Fruit fly (Drosophila melanogaster) whole organism, embryonic: ENCODE measurements around the gene CG34305.

Source experiments
- CG11560 ChIP-seq: fragments of 200-800 bp; sonication (Bioruptor generic); IDR thresholded peaks from 3 replicates; pipeline ENCODE4 v1.3.6; 2022; ENCODE audit warnings: missing biosample characterization, missing genetic modification characterization
- CG12299 ChIP-seq: fragments of 200-800 bp; sonication (Bioruptor generic); optimal IDR thresholded peaks from 2 replicates; lab custom pipeline; 2018; ENCODE audit warnings: missing biosample characterization, mild to moderate bottlenecking, missing genetic modification characterization
- CG14860 ChIP-seq: fragments of 200-800 bp; sonication (Bioruptor generic); IDR thresholded peaks from 3 replicates; pipeline ENCODE4 v1.3.6; 2022; ENCODE audit warnings: missing biosample characterization, missing genetic modification characterization; ENCODE audit not compliant: partially characterized antibody
- CG15601 ChIP-seq: fragments of 200-800 bp; sonication (Bioruptor generic); optimal IDR thresholded peaks from 3 replicates; lab custom pipeline; 2019; ENCODE audit warnings: missing biosample characterization, mild to moderate bottlenecking, missing genetic modification characterization, moderate library complexity
- CG16779 ChIP-seq: fragments of 200-800 bp; sonication (Bioruptor generic); IDR thresholded peaks from 2 replicates; pipeline ENCODE4 v1.3.6; 2022; ENCODE audit warnings: missing biosample characterization, missing genetic modification characterization
- CG16813 ChIP-seq: fragments of 200-800 bp; sonication (Bioruptor generic); IDR thresholded peaks from 3 replicates; pipeline ENCODE4 v1.3.6; 2022; ENCODE audit warnings: missing biosample characterization, missing genetic modification characterization; ENCODE audit not compliant: partially characterized antibody
- CG17186 ChIP-seq: fragments of 200-800 bp; sonication (Bioruptor generic); optimal IDR thresholded peaks from 3 replicates; lab custom pipeline; 2017; ENCODE audit warnings: missing biosample characterization, missing genetic modification reagents, missing genetic modification characterization
- CG31365 ChIP-seq: fragments of 200-800 bp; sonication (Bioruptor generic); optimal IDR thresholded peaks from 2 replicates; lab custom pipeline; 2018; ENCODE audit warnings: missing biosample characterization, mild to moderate bottlenecking, missing genetic modification characterization
- CG34422 ChIP-seq: fragments of 200-800 bp; sonication (Bioruptor generic); IDR thresholded peaks from 3 replicates; pipeline ENCODE4 v1.3.6; 2022; ENCODE audit warnings: missing biosample characterization, missing genetic modification characterization
- CG42726 ChIP-seq: fragments of 200-800 bp; sonication (Bioruptor generic); IDR thresholded peaks from 2 replicates; pipeline ENCODE4 v1.3.6; 2022; ENCODE audit warnings: missing biosample characterization, missing genetic modification characterization; ENCODE audit not compliant: partially characterized antibody
- CG43689 ChIP-seq: fragments of 200-800 bp; sonication (Bioruptor generic); IDR thresholded peaks from 2 replicates; pipeline ENCODE4 v1.3.6; 2022; ENCODE audit warnings: missing biosample characterization, missing genetic modification characterization
- CG6175 ChIP-seq: fragments of 200-800 bp; sonication (Bioruptor generic); IDR thresholded peaks from 3 replicates; pipeline ENCODE4 v1.3.6; 2022; ENCODE audit warnings: missing biosample characterization, missing genetic modification characterization
- CG6254 ChIP-seq: fragments of 200-800 bp; sonication (Bioruptor generic); optimal IDR thresholded peaks from 3 replicates; lab custom pipeline; 2017; ENCODE audit warnings: mild to moderate bottlenecking, missing biosample characterization, missing genetic modification reagents, missing genetic modification characterization
- CG6683 ChIP-seq: fragments of 200-800 bp; sonication (Bioruptor generic); optimal IDR thresholded peaks from 2 replicates; lab custom pipeline; 2017; ENCODE audit warnings: missing biosample characterization, mild to moderate bottlenecking, missing genetic modification characterization, missing genetic modification reagents
- CG6813 ChIP-seq: fragments of 200-800 bp; sonication (Bioruptor generic); optimal IDR thresholded peaks from 2 replicates; lab custom pipeline; 2017; ENCODE audit warnings: missing biosample characterization, missing genetic modification characterization, mild to moderate bottlenecking, moderate library complexity, missing genetic modification reagents
- CG8765 ChIP-seq: fragments of 200-800 bp; sonication (Bioruptor generic); IDR thresholded peaks from 2 replicates; pipeline ENCODE4 v1.3.6; 2022; ENCODE audit warnings: missing biosample characterization, missing genetic modification characterization
- Chrac-16 ChIP-seq: fragments of 200-800 bp; sonication (Bioruptor generic); optimal IDR thresholded peaks from 3 replicates; lab custom pipeline; 2016; ENCODE audit warnings: missing biosample characterization, missing genetic modification characterization
- Dref ChIP-seq: fragments of 200-800 bp; sonication (Bioruptor generic); IDR thresholded peaks from 2 replicates; pipeline ENCODE4 v1.3.6; 2022; ENCODE audit warnings: missing biosample characterization, missing genetic modification characterization
- Elba2 ChIP-seq: fragments of 200-800 bp; sonication (Bioruptor generic); optimal IDR thresholded peaks from 3 replicates; lab custom pipeline; 2016; ENCODE audit warnings: missing biosample characterization, missing genetic modification characterization
- Fer3 ChIP-seq: fragments of 200-800 bp; sonication (Bioruptor generic); optimal IDR thresholded peaks from 2 replicates; lab custom pipeline; 2018; ENCODE audit warnings: missing biosample characterization, mild to moderate bottlenecking, missing genetic modification characterization, moderate library complexity
- Gug ChIP-seq: fragments of 200-800 bp; sonication (Bioruptor generic); IDR thresholded peaks from 4 replicates; pipeline ENCODE4 v1.3.6; 2022; ENCODE audit warnings: missing biosample characterization, missing genetic modification characterization
- Hand ChIP-seq: fragments of 200-800 bp; sonication (Bioruptor generic); optimal IDR thresholded peaks from 2 replicates; lab custom pipeline; 2017; ENCODE audit warnings: mild to moderate bottlenecking, missing biosample characterization, missing genetic modification reagents, missing genetic modification characterization
- Kr ChIP-seq: fragments of 200-800 bp; sonication (Bioruptor generic); optimal IDR thresholded peaks from 2 replicates; lab custom pipeline; 2017; ENCODE audit warnings: missing biosample characterization, mild to moderate bottlenecking, missing genetic modification characterization
- Lim3 ChIP-seq: fragments of 200-800 bp; sonication (Bioruptor generic); IDR thresholded peaks from 2 replicates; pipeline ENCODE4 v1.3.6; 2022; ENCODE audit warnings: missing biosample characterization, missing genetic modification characterization
- Lpt ChIP-seq: fragments of >200 bp; optimal IDR thresholded peaks from 2 replicates; lab custom pipeline; 2018; ENCODE audit warnings: missing biosample characterization, missing genetic modification characterization
- MBD-R2 ChIP-seq: fragments of 200-800 bp; sonication (Bioruptor generic); IDR thresholded peaks from 2 replicates; pipeline ENCODE4 v1.3.6; 2022; ENCODE audit warnings: missing biosample characterization, missing genetic modification characterization
- Med ChIP-seq: fragments of 200-800 bp; sonication (Bioruptor generic); peaks from one replicate; lab custom pipeline; 2016; ENCODE audit warnings: missing biosample characterization, missing genetic modification characterization, mild to moderate bottlenecking, inconsistent platforms, moderate library complexity
- PHDP ChIP-seq: fragments of 200-800 bp; sonication (Bioruptor generic); optimal IDR thresholded peaks from 3 replicates; lab custom pipeline; 2018; ENCODE audit warnings: missing biosample characterization, mild to moderate bottlenecking, missing genetic modification characterization, moderate library complexity
- Ravus ChIP-seq: fragments of 200-800 bp; sonication (Bioruptor generic); IDR thresholded peaks from 2 replicates; pipeline ENCODE4 v1.3.6; 2022; ENCODE audit warnings: missing biosample characterization, missing genetic modification characterization
- Side ChIP-seq: fragments of 200-800 bp; sonication (Bioruptor generic); optimal IDR thresholded peaks from 2 replicates; lab custom pipeline; 2016; ENCODE audit warnings: missing biosample characterization, missing genetic modification characterization
- Sry-β ChIP-seq: fragments of 200-800 bp; sonication (Bioruptor generic); optimal IDR thresholded peaks from 2 replicates; lab custom pipeline; 2018; ENCODE audit warnings: missing biosample characterization, mild to moderate bottlenecking, missing genetic modification characterization, moderate library complexity
- al ChIP-seq: fragments of 200-800 bp; sonication (Bioruptor generic); IDR thresholded peaks from 2 replicates; pipeline ENCODE4 v1.3.6; 2022; ENCODE audit warnings: missing biosample characterization, missing genetic modification characterization
- amos ChIP-seq: fragments of 200-800 bp; sonication (Bioruptor generic); IDR thresholded peaks from 2 replicates; pipeline ENCODE4 v1.3.6; 2022; ENCODE audit warnings: missing biosample characterization, missing genetic modification characterization; ENCODE audit not compliant: partially characterized antibody
- disco-r ChIP-seq: fragments of 200-800 bp; sonication (Bioruptor generic); optimal IDR thresholded peaks from 2 replicates; lab custom pipeline; 2016; ENCODE audit warnings: missing biosample characterization, missing genetic modification characterization
- en ChIP-seq: fragments of 200-800 bp; sonication (Bioruptor generic); optimal IDR thresholded peaks from 2 replicates; lab custom pipeline; 2016; ENCODE audit warnings: missing biosample characterization, missing genetic modification characterization
- gcm ChIP-seq: fragments of 200-800 bp; sonication (Bioruptor generic); optimal IDR thresholded peaks from 2 replicates; lab custom pipeline; 2019; ENCODE audit warnings: missing biosample characterization, mild to moderate bottlenecking, missing genetic modification characterization, moderate library complexity
- ham ChIP-seq: fragments of 200-800 bp; sonication (Bioruptor generic); IDR thresholded peaks from 2 replicates; pipeline ENCODE4 v1.3.6; 2022; ENCODE audit warnings: missing biosample characterization, missing genetic modification characterization
- her ChIP-seq: fragments of 200-800 bp; sonication (Bioruptor generic); optimal IDR thresholded peaks from 2 replicates; lab custom pipeline; 2016; ENCODE audit warnings: missing biosample characterization, missing genetic modification characterization
- ind ChIP-seq: fragments of 200-800 bp; sonication (Bioruptor generic); optimal IDR thresholded peaks from 3 replicates; lab custom pipeline; 2016; ENCODE audit warnings: missing biosample characterization, missing genetic modification characterization
- lbe ChIP-seq: fragments of 200-800 bp; sonication (Bioruptor generic); optimal IDR thresholded peaks from 2 replicates; lab custom pipeline; 2016; ENCODE audit warnings: missing biosample characterization, mild to moderate bottlenecking, missing genetic modification characterization
- nerfin-1 ChIP-seq: fragments of 200-800 bp; sonication (Bioruptor generic); optimal IDR thresholded peaks from 3 replicates; lab custom pipeline; 2019; ENCODE audit warnings: missing biosample characterization, mild to moderate bottlenecking, missing genetic modification characterization, moderate library complexity
- otp ChIP-seq: fragments of 200-800 bp; sonication (Bioruptor generic); IDR thresholded peaks from 3 replicates; pipeline ENCODE4, ENCODE4 v1.3.6; 2022; ENCODE audit warnings: missing biosample characterization, missing genetic modification characterization
- pb ChIP-seq: fragments of 200-800 bp; sonication (Bioruptor generic); optimal IDR thresholded peaks from 3 replicates; lab custom pipeline; 2016; ENCODE audit warnings: missing biosample characterization, missing genetic modification characterization
- phol ChIP-seq: fragments of 200-800 bp; sonication (Bioruptor generic); optimal IDR thresholded peaks from 3 replicates; lab custom pipeline; 2018; ENCODE audit warnings: missing biosample characterization, mild to moderate bottlenecking, missing genetic modification characterization, moderate library complexity
- repo ChIP-seq: fragments of 200-800 bp; sonication (Bioruptor generic); optimal IDR thresholded peaks from 2 replicates; lab custom pipeline; 2016; ENCODE audit warnings: missing biosample characterization, missing genetic modification characterization
- sisA ChIP-seq: fragments of 200-800 bp; sonication (Bioruptor generic); IDR thresholded peaks from 2 replicates; pipeline ENCODE4 v1.3.6; 2022; ENCODE audit warnings: missing biosample characterization, missing genetic modification characterization
- tup ChIP-seq: fragments of 200-800 bp; sonication (Bioruptor generic); optimal IDR thresholded peaks from 2 replicates; lab custom pipeline; 2016; ENCODE audit warnings: missing biosample characterization, mild to moderate bottlenecking, missing genetic modification characterization, moderate library complexity
- twi ChIP-seq: fragments of 200-800 bp; optimal IDR thresholded peaks from 2 replicates; lab custom pipeline; 2019; ENCODE audit warnings: missing biosample characterization, mild to moderate bottlenecking, missing genetic modification characterization, moderate library complexity
- vnd ChIP-seq: fragments of 200-800 bp; sonication (Bioruptor generic); IDR thresholded peaks from 3 replicates; pipeline ENCODE4 v1.3.6; 2022; ENCODE audit warnings: missing biosample characterization, missing genetic modification characterization; ENCODE audit not compliant: partially characterized antibody

The CG34305 gene

DNA sequence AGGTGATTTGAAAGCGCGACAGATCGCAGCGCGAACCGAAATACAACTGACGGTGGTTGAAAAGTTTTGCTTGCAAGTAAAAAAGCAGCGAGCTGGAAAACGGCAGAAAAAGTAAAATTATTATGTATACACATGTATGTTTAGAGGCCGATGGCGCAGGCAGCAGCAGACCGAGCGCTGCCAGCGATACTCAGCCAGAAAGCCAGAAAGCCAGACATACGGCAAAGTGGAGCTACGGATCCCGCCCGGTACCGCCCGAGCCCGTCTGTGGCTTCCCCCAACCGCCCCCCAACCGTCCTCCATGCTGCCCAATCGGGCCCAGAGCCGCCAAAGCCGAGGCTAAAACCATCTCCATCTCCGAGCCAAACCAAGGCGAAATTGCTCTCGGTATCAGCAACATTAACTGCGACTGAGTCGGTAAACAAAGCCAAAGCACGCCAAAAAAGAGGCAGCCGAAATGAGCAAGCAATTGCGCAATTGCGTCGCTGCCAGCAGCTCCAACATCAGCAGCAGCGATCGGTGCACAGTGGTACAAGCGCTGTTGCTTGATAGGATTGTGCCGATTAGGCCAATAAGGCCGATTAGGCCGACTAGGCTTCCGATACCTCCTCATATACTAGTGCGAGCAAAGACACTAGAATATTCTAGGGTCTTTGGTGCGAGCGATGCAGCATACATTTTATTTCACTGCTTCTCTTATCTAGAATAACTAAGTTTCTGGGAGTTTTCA, 27.5 kb downstream of the CG34305 start, which contains the start of gene CG14636 (continued):
- TF ChIP-seq nerfin-1 (tag; lab: Kevin White, UChicago) (peak; percentile 21), Lpt (GFP tag; lab: Kevin White, UChicago) (no peak), disco-r (peak; percentile 44), CG6683 (GFP tag; lab: Kevin White, UChicago) (peak; percentile 48), Gug (GFP tag; lab: Robert Waterston, UW) (peak; percentile 63; the same call in 2 of the 4 replicates), amos (GFP tag; lab: Robert Waterston, UW) (no peak), en (GFP tag; lab: Kevin White, UChicago) (peak; percentile 5), CG6175 (GFP tag; lab: Robert Waterston, UW) (0 out of 3 replicates have a peak, but pooled peaks have one; percentile 11), CG43689 (GFP tag; lab: Robert Waterston, UW) (no peak), Fer3 (tag; lab: Kevin White, UChicago) (peak; percentile 72), gcm (GFP tag; lab: Kevin White, UChicago) (peak; percentile 12), CG16813 (GFP tag; lab: Robert Waterston, UW) (no peak), CG42726 (GFP tag; lab: Robert Waterston, UW) (no peak), ind (GFP tag; lab: Kevin White, UChicago) (peak; percentile 76), al (GFP tag; lab: Robert Waterston, UW) (peak; percentile 74), Med (GFP tag; lab: Kevin White, UChicago) (peak; percentile 96), CG12299 (tag; lab: Kevin White, UChicago) (no peak), vnd (GFP tag; lab: Robert Waterston, UW) (0 out of 3 replicates have a peak, but pooled peaks have one; percentile 24), twi (no peak), Side (peak; percentile 63), Hand (peak; percentile 19), MBD-R2 (GFP tag; lab: Robert Waterston, UW) (peak; percentile 49; the same call in 1 of the 2 replicates), CG8765 (GFP tag; lab: Robert Waterston, UW) (no peak), repo (GFP tag; lab: Kevin White, UChicago) (peak; percentile 58), CG16779 (0 out of 2 replicates have a peak, but pooled peaks have one; percentile 57), CG6254 (GFP tag; lab: Kevin White, UChicago) (no peak), pb (GFP tag; lab: Kevin White, UChicago) (peak; percentile 69), Kr (GFP tag; lab: Kevin White, UChicago) (no peak), Ravus (GFP tag; lab: Robert Waterston, UW) (0 out of 2 replicates have a peak, but pooled peaks have one; percentile 7), Chrac-16 (GFP tag; lab: Kevin White, UChicago) (peak; percentile 63), tup (GFP tag; lab: Kevin White, UChicago) (no peak), Sry-β (GFP tag; lab: Kevin White, UChicago) (no peak), PHDP (tag; lab: Kevin White, UChicago) (peak; percentile 69), her (GFP tag; lab: Kevin White, UChicago) (peak; percentile 80), CG14860 (GFP tag; lab: Robert Waterston, UW) (no peak), CG34422 (peak; percentile 80), phol (tag; lab: Kevin White, UChicago) (peak; percentile 58), lbe (GFP tag; lab: Kevin White, UChicago) (no peak), CG6813 (GFP tag; lab: Kevin White, UChicago) (peak; percentile 46), Dref (GFP tag; lab: Robert Waterston, UW) (0 out of 2 replicates have a peak, but pooled peaks have one; percentile 8), CG17186 (no peak), CG11560 (peak; percentile 69; the same call in 2 of the 3 replicates), Elba2 (GFP tag; lab: Kevin White, UChicago) (no peak), ham (GFP tag; lab: Robert Waterston, UW) (peak; percentile 27; the same call in 1 of the 2 replicates), CG15601 (tag; lab: Kevin White, UChicago) (no peak), otp (0 out of 3 replicates have a peak, but pooled peaks have one; percentile 25), Lim3 (GFP tag; lab: Robert Waterston, UW) (no peak), CG31365 (tag; lab: Kevin White, UChicago) (no peak), sisA (GFP tag; lab: Robert Waterston, UW) (peak; percentile 74)
